Fruit fly (Drosophila melanogaster) whole organism, wandering third instar larva: ENCODE measurements around the gene CG5885.

Experiments used
- Abd-B ChIP-seq: fragments of >200 bp; optimal IDR thresholded peaks from 2 replicates; lab custom pipeline; 2017; ENCODE audit warnings: missing biosample characterization, missing genetic modification characterization
- CG32264 ChIP-seq: fragments of 200-800 bp; sonication (Bioruptor generic); optimal IDR thresholded peaks from 2 replicates; lab custom pipeline; 2016; ENCODE audit warnings: missing biosample characterization, missing genetic modification characterization
- CG9705 ChIP-seq: fragments of 200-800 bp; sonication (Bioruptor generic); optimal IDR thresholded peaks from 2 replicates; lab custom pipeline; 2018; ENCODE audit warnings: missing biosample characterization, mild to moderate bottlenecking, missing genetic modification characterization
- CrebA ChIP-seq: fragments of 200-800 bp; sonication (Bioruptor generic); optimal IDR thresholded peaks from 2 replicates; lab custom pipeline; 2016; ENCODE audit warnings: missing biosample characterization, mild to moderate bottlenecking, missing genetic modification characterization, borderline replicate concordance
- Dfd ChIP-seq: fragments of >200 bp; optimal IDR thresholded peaks from 2 replicates; lab custom pipeline; 2017; ENCODE audit warnings: missing biosample characterization, missing genetic modification characterization
- Dif ChIP-seq: fragments of 200-275, 200-300 bp; sonication (Bioruptor generic); optimal IDR thresholded peaks from 2 replicates; lab custom pipeline; 2018; ENCODE audit warnings: missing biosample characterization, missing genetic modification characterization; ENCODE audit not compliant: partially characterized antibody
- GATAd ChIP-seq: sonication (Bioruptor generic); optimal IDR thresholded peaks from 2 replicates; lab custom pipeline; 2016; ENCODE audit warnings: missing biosample characterization, missing genetic modification characterization
- HLH106 ChIP-seq: fragments of 200-800 bp; optimal IDR thresholded peaks from 3 replicates; lab custom pipeline; 2019; ENCODE audit warnings: missing biosample characterization, mild to moderate bottlenecking, missing genetic modification characterization, moderate library complexity
- Hnf4 ChIP-seq: fragments of 200-800 bp; sonication (Bioruptor generic); optimal IDR thresholded peaks from 2 replicates; lab custom pipeline; 2016; ENCODE audit warnings: missing biosample characterization, mild to moderate bottlenecking, missing genetic modification characterization
- Hr78 ChIP-seq: fragments of >200 bp; optimal IDR thresholded peaks from 2 replicates; lab custom pipeline; 2017; ENCODE audit warnings: missing biosample characterization, missing genetic modification characterization
- Hr83 ChIP-seq: fragments of 200-300 bp; sonication (Bioruptor generic); optimal IDR thresholded peaks from 2 replicates; lab custom pipeline; 2016; ENCODE audit warnings: missing biosample characterization, mild to moderate bottlenecking, missing genetic modification characterization, moderate library complexity; ENCODE audit not compliant: poor library complexity, severe bottlenecking
- Jra ChIP-seq: sonication (Bioruptor generic); optimal IDR thresholded peaks from 2 replicates; lab custom pipeline; 2016; ENCODE audit warnings: missing biosample characterization, missing genetic modification characterization
- Mio ChIP-seq: sonication (Bioruptor generic); optimal IDR thresholded peaks from 2 replicates; lab custom pipeline; 2016; ENCODE audit warnings: missing biosample characterization, missing genetic modification characterization
- Myc ChIP-seq: fragments of >200 bp; optimal IDR thresholded peaks from 2 replicates; lab custom pipeline; 2017
- N ChIP-seq: fragments of >200 bp; optimal IDR thresholded peaks from 2 replicates; lab custom pipeline; 2018; ENCODE audit warnings: missing biosample characterization, missing external identifiers, missing genetic modification characterization
- OdsH ChIP-seq: fragments of 200-800 bp; sonication (Bioruptor generic); optimal IDR thresholded peaks from 2 replicates; lab custom pipeline; 2016; ENCODE audit warnings: missing biosample characterization, mild to moderate bottlenecking, missing genetic modification characterization
- Rel ChIP-seq, 2 experiments: fragments of 200-800 bp; sonication (Bioruptor generic) in 1 of 2; optimal IDR thresholded peaks; 2 replicates in 1 of 2; 3 replicates in 1 of 2; lab custom pipeline; 2016 to 2019; ENCODE audit warnings: mild to moderate bottlenecking in 2 of 2, missing biosample characterization in 2 of 2, missing genetic modification characterization in 2 of 2, moderate library complexity in 1 of 2
- Sp1 ChIP-seq: fragments of 200-800 bp; sonication (Bioruptor generic); optimal IDR thresholded peaks from 3 replicates; lab custom pipeline; 2019; ENCODE audit warnings: missing biosample characterization, mild to moderate bottlenecking, missing genetic modification characterization, moderate library complexity
- Vsx2 ChIP-seq: fragments of 200-300, 225-300 bp; sonication (Bioruptor generic); optimal IDR thresholded peaks from 2 replicates; lab custom pipeline; 2018; ENCODE audit warnings: missing biosample characterization, missing genetic modification characterization; ENCODE audit not compliant: partially characterized antibody
- br ChIP-seq: fragments of 200-800 bp; sonication (Bioruptor generic); optimal IDR thresholded peaks from 2 replicates; lab custom pipeline; 2016; ENCODE audit warnings: missing biosample characterization, missing genetic modification characterization
- brk ChIP-seq: fragments of 200-800 bp; sonication (Bioruptor generic); optimal IDR thresholded peaks from 2 replicates; lab custom pipeline; 2016; ENCODE audit warnings: missing biosample characterization, mild to moderate bottlenecking, missing genetic modification characterization
- dl ChIP-seq, 2 experiments: fragments of 175-275, 200-275 bp in 1 of 2; fragments of 200-275 bp in 1 of 2; sonication (Bioruptor generic); optimal IDR thresholded peaks; lab custom pipeline; 2018; ENCODE audit warnings: mild to moderate bottlenecking in 2 of 2, missing biosample characterization in 2 of 2, missing genetic modification characterization in 2 of 2, moderate library complexity in 2 of 2; ENCODE audit not compliant: partially characterized antibody in 2 of 2, insufficient read depth in 1 of 2
- dmrt93B ChIP-seq: fragments of 200-800 bp; sonication (Bioruptor generic); optimal IDR thresholded peaks from 2 replicates; lab custom pipeline; 2018; ENCODE audit warnings: missing biosample characterization, mild to moderate bottlenecking, missing genetic modification characterization
- dsf ChIP-seq: sonication (Bioruptor generic); optimal IDR thresholded peaks from 2 replicates; lab custom pipeline; 2016; ENCODE audit warnings: missing biosample characterization, missing genetic modification characterization, borderline replicate concordance
- ey ChIP-seq: fragments of 200-800 bp; sonication (Bioruptor generic); optimal IDR thresholded peaks from 2 replicates; lab custom pipeline; 2016; ENCODE audit warnings: missing biosample characterization, missing genetic modification characterization
- foxo ChIP-seq, 2 experiments: fragments of 200-800 bp; sonication (Bioruptor generic); optimal IDR thresholded peaks; 2 replicates in 1 of 2; 3 replicates in 1 of 2; lab custom pipeline; 2016 to 2017; ENCODE audit warnings: missing biosample characterization in 2 of 2, missing genetic modification characterization in 2 of 2
- fru ChIP-seq: fragments of 200-800 bp; sonication (Bioruptor generic); optimal IDR thresholded peaks from 3 replicates; lab custom pipeline; 2016; ENCODE audit warnings: missing biosample characterization, mild to moderate bottlenecking, missing genetic modification characterization
- h ChIP-seq: fragments of 200-800 bp; sonication (Bioruptor generic); optimal IDR thresholded peaks from 3 replicates; lab custom pipeline; 2016; ENCODE audit warnings: missing biosample characterization, mild to moderate bottlenecking, missing genetic modification characterization
- jim ChIP-seq: fragments of 175-275, 200-325 bp; sonication (Bioruptor generic); optimal IDR thresholded peaks from 2 replicates; lab custom pipeline; 2016; ENCODE audit warnings: missing biosample characterization, mild to moderate bottlenecking, missing genetic modification characterization
- lola ChIP-seq: fragments of >200 bp; optimal IDR thresholded peaks from 2 replicates; lab custom pipeline; 2017; ENCODE audit warnings: missing biosample characterization, missing genetic modification characterization
- pan ChIP-seq: fragments of >200 bp; optimal IDR thresholded peaks from 2 replicates; lab custom pipeline; 2017
- psq ChIP-seq: fragments of 200-800 bp; sonication (Bioruptor generic); optimal IDR thresholded peaks from 3 replicates; lab custom pipeline; 2017; ENCODE audit warnings: missing biosample characterization, mild to moderate bottlenecking, missing genetic modification characterization, moderate library complexity
- rgr ChIP-seq: fragments of 200-800 bp; sonication (Bioruptor generic); optimal IDR thresholded peaks from 3 replicates; lab custom pipeline; 2016; ENCODE audit warnings: missing biosample characterization, mild to moderate bottlenecking, missing genetic modification characterization
- sage ChIP-seq: fragments of 200-800 bp; sonication (Bioruptor generic); optimal IDR thresholded peaks from 2 replicates; lab custom pipeline; 2016; ENCODE audit warnings: missing biosample characterization, mild to moderate bottlenecking, missing genetic modification characterization
- sv ChIP-seq: fragments of 200-800 bp; sonication (Bioruptor generic); optimal IDR thresholded peaks from 3 replicates; lab custom pipeline; 2016; ENCODE audit warnings: missing biosample characterization, missing genetic modification characterization
- tai ChIP-seq: sonication (Bioruptor generic); optimal IDR thresholded peaks from 2 replicates; lab custom pipeline; 2016; ENCODE audit warnings: missing biosample characterization, missing genetic modification characterization
- usp ChIP-seq: fragments of >200 bp; optimal IDR thresholded peaks from 2 replicates; lab custom pipeline; 2017; ENCODE audit warnings: missing biosample characterization, missing genetic modification characterization
- woc ChIP-seq: sonication (Bioruptor generic); optimal IDR thresholded peaks from 2 replicates; lab custom pipeline; 2016; ENCODE audit warnings: missing biosample characterization, mild to moderate bottlenecking, missing genetic modification characterization

Gene CG5885

dm6 chr2L:9937908-9938307 is 19.8 kb upstream of the CG5885 start, which contains the start of gene Arglu1:
Arglu1 (minus strand) TSS chr2L:9938134.
- TF ChIP-seq HLH106 (tag; lab: Kevin White, UChicago) (peak; percentile 4), rgr (GFP tag; lab: Kevin White, UChicago) (peak; percentile 64), Rel (GFP tag; optimal IDR thresholded peaks at IDR 0.05; lab: Kevin White, UChicago) (no peak), Rel (tag; optimal IDR thresholded peaks at IDR 0.05; lab: Kevin White, UChicago) (no peak), jim (GFP tag; lab: Kevin White, UChicago) (peak; percentile 33), Sp1 (no peak), Dif (no peak), usp (GFP tag; lab: Kevin White, UChicago) (no peak), dmrt93B (GFP tag; lab: Kevin White, UChicago) (no peak), Hr83 (GFP tag; lab: Kevin White, UChicago) (peak; percentile 92), CG9705 (GFP tag; lab: Kevin White, UChicago) (no peak), lola (GFP tag; lab: Kevin White, UChicago) (no peak), CrebA (no peak), psq (peak; percentile 26), br (GFP tag; lab: Kevin White, UChicago) (no peak), OdsH (GFP tag; lab: Kevin White, UChicago) (no peak), Hr78 (GFP tag; lab: Kevin White, UChicago) (no peak), Mio (GFP tag; lab: Kevin White, UChicago) (no peak), Vsx2 (GFP tag; lab: Kevin White, UChicago) (peak; percentile 25), Abd-B (GFP tag; lab: Kevin White, UChicago) (no peak), sv (no peak), dsf (GFP tag; lab: Kevin White, UChicago) (no peak), brk (GFP tag; lab: Kevin White, UChicago) (no peak), sage (GFP tag; lab: Kevin White, UChicago) (no peak), tai (GFP tag; lab: Kevin White, UChicago) (no peak), foxo (GFP tag; optimal IDR thresholded peaks at IDR 0.05; lab: Kevin White, UChicago) (peak in 1 of 2 experiments; percentile 54), Dfd (GFP tag; lab: Kevin White, UChicago) (no peak), pan (lab: Kevin White, UChicago) (no peak), CG32264 (GFP tag; lab: Kevin White, UChicago) (peak; percentile 34), woc (no peak), fru (peak; percentile 41), Myc (no peak), GATAd (GFP tag; lab: Kevin White, UChicago) (no peak), Jra (GFP tag; lab: Kevin White, UChicago) (peak; percentile 32), N (GFP tag; lab: Kevin White, UChicago) (no peak), h (GFP tag; lab: Kevin White, UChicago) (peak; percentile 62), ey (GFP tag; lab: Kevin White, UChicago) (peak; percentile 5), Hnf4 (GFP tag; lab: Kevin White, UChicago) (no peak), dl (GFP tag; optimal IDR thresholded peaks at IDR 0.05; lab: Kevin White, UChicago; ENCODE audit: insufficient read depth in 1 of 2, partially characterized antibody in 2 of 2) (no peak)
- TF ChIP-seq, all 38 proteins: peak for 12

- TF ChIP-seq woc (no peak), OdsH (GFP tag; lab: Kevin White, UChicago) (no peak), Hr83 (GFP tag; lab: Kevin White, UChicago) (no peak), N (GFP tag; lab: Kevin White, UChicago) (no peak), Abd-B (GFP tag; lab: Kevin White, UChicago) (no peak), Rel (GFP tag; optimal IDR thresholded peaks at IDR 0.05; lab: Kevin White, UChicago) (no peak), Rel (tag; optimal IDR thresholded peaks at IDR 0.05; lab: Kevin White, UChicago) (no peak)
Measured at dm6 chr2L:9933063-9933462, 14.9 kb upstream of the CG5885 start, which contains the start of gene Cpr30F. Cpr30F (minus strand) TSS chr2L:9933163.
